Fruit fly (Drosophila melanogaster): ENCODE results near the gene CG12716.

CG12716 gene

DNA sequence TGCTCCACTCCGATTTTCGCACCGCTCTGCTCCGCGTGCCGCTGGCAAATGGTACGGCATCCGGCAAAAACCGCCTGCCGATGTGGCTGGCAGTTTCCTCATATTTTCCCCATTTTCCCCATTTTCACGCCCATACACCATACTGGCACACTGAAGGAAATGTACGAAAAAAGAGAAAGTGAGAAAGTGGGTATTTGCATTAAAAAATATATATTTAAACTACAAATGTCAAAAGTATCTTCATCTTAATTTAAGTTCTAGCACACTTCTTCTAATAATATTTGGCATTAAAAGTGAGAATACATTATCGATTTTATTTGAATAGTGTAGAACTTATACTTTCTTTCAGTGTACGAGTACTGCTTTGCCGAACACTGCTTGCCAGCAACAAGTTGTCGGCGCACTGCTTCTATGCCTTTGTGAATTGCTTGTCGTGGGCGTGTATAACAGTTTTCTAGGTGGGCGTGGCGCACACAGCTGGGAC, 18.6 kb downstream of the CG12716 start, which contains the start of gene hec (continued):
- TF ChIP-seq CG12155 (GFP tag; optimal IDR thresholded peaks at IDR 0.05) (no peak), Poxn (GFP tag; IDR thresholded peaks at IDR 0.05) (no peak), CG7839 (tag; optimal IDR thresholded peaks at IDR 0.05) (peak; percentile 52), CG14710 (tag; optimal IDR thresholded peaks at IDR 0.05) (no peak), esg (GFP tag; conservative IDR thresholded peaks at IDR 0.05) (0 out of 2 replicates have a peak, but pooled peaks have one; percentile 8), gt (GFP tag; IDR thresholded peaks at IDR 0.05) (no peak), vvl (GFP tag; IDR thresholded peaks at IDR 0.05) (no peak), jigr1 (GFP tag; IDR thresholded peaks at IDR 0.05) (no peak), Oli (tag; optimal IDR thresholded peaks at IDR 0.05) (peak; percentile 24), CG2712 (tag; optimal IDR thresholded peaks at IDR 0.05) (no peak), grau (tag; optimal IDR thresholded peaks at IDR 0.05) (peak; percentile 41), sens (GFP tag) (peak; percentile 71), Ssrp (tag; optimal IDR thresholded peaks at IDR 0.05) (no peak), pnt (GFP tag; optimal IDR thresholded peaks at IDR 0.05) (no peak), CG13287 (GFP tag; IDR thresholded peaks at IDR 0.05; ENCODE audit: partially characterized antibody) (no peak), crc (GFP tag; optimal IDR thresholded peaks at IDR 0.05) (no peak), dmrt99B (tag; optimal IDR thresholded peaks at IDR 0.05) (peak; percentile 46), sisA (GFP tag; IDR thresholded peaks at IDR 0.05) (no peak), dimm (GFP tag; IDR thresholded peaks at IDR 0.05) (no peak), CG12942 (GFP tag; optimal IDR thresholded peaks at IDR 0.05) (no peak), ro (GFP tag; IDR thresholded peaks at IDR 0.05) (no peak), rib (GFP tag; IDR thresholded peaks at IDR 0.05) (no peak), tgo (GFP tag; IDR thresholded peaks at IDR 0.05) (peak; percentile 25; the same call in 2 of the 3 replicates), CG7928 (GFP tag; optimal IDR thresholded peaks at IDR 0.05) (no peak), CG10366 (GFP tag; IDR thresholded peaks at IDR 0.05) (peak; percentile 11; the same call in 1 of the 2 replicates), MESR4 (GFP tag; optimal IDR thresholded peaks at IDR 0.05) (no peak), Nf-YB (GFP tag; optimal IDR thresholded peaks at IDR 0.05) (no peak), H2.0 (GFP tag; IDR thresholded peaks at IDR 0.05) (no peak), CG1233 (GFP tag; optimal IDR thresholded peaks at IDR 0.05) (no peak), hbn (GFP tag; IDR thresholded peaks at IDR 0.05; ENCODE audit: partially characterized antibody) (no peak), ranshi (GFP tag; IDR thresholded peaks at IDR 0.05) (peak; percentile 27; the same call in 1 of the 2 replicates), CG9932 (GFP tag; IDR thresholded peaks at IDR 0.05) (0 out of 2 replicates have a peak, but pooled peaks have one; percentile 25), caup (GFP tag; optimal IDR thresholded peaks at IDR 0.05; ENCODE audit: severe bottlenecking) (no peak), Sin3A (optimal IDR thresholded peaks at IDR 0.05) (no peak), gsb-n (tag; optimal IDR thresholded peaks at IDR 0.05) (no peak), dysf (GFP tag; IDR thresholded peaks at IDR 0.05) (peak; percentile 52; the same call in 2 of the 3 replicates), CG16815 (GFP tag; optimal IDR thresholded peaks at IDR 0.05) (peak; percentile 13), CG30403 (GFP tag; optimal IDR thresholded peaks at IDR 0.05) (peak; percentile 34), eve (GFP tag; optimal IDR thresholded peaks at IDR 0.05) (no peak), CG11723 (GFP tag; optimal IDR thresholded peaks at IDR 0.05) (no peak), Camta (GFP tag; optimal IDR thresholded peaks at IDR 0.05) (no peak), stwl (tag; optimal IDR thresholded peaks at IDR 0.05) (peak; percentile 1), CG6272 (GFP tag; IDR thresholded peaks at IDR 0.05) (no peak), Dfd (GFP tag; optimal IDR thresholded peaks at IDR 0.05) (no peak), CG12104 (GFP tag; optimal IDR thresholded peaks at IDR 0.05) (no peak), CG18599 (GFP tag; optimal IDR thresholded peaks at IDR 0.05) (peak; percentile 60), ind (GFP tag; optimal IDR thresholded peaks at IDR 0.05) (peak; percentile 21), gem (tag; optimal IDR thresholded peaks at IDR 0.05) (peak; percentile 62), CG34422 (GFP tag; IDR thresholded peaks at IDR 0.05) (no peak), zf30C (GFP tag; optimal IDR thresholded peaks at IDR 0.05) (peak; percentile 54), wek (GFP tag; optimal IDR thresholded peaks at IDR 0.05) (no peak), CG7786 (GFP tag; optimal IDR thresholded peaks at IDR 0.05) (no peak)
